Worm (Caenorhabditis elegans) whole organism, young adult: ENCODE data around the gene Y19D2B.1.
A peak's percentile ranks its signal among the peaks of the same experiment; 100 is the strongest.

ENCODE experiments used
- B0019.2 ChIP-seq: fragments of 200-800 bp; sonication (Bioruptor generic); conservative IDR thresholded peaks from 2 replicates; pipeline ENCODE4 v1.3.6; 2022; ENCODE audit warnings: missing genetic modification reagents, missing genetic modification characterization, missing compliant biosample characterization
- B0336.3 ChIP-seq: fragments of 200-800 bp; sonication (Bioruptor generic); IDR thresholded peaks from 2 replicates; pipeline ENCODE4 v1.3.6; 2022; ENCODE audit warnings: missing genetic modification characterization, missing compliant biosample characterization
- D2030.7 ChIP-seq: fragments of 200-800 bp; sonication (Bioruptor generic); IDR thresholded peaks from 2 replicates; pipeline ENCODE4 v1.3.6; 2022; ENCODE audit warnings: missing genetic modification reagents, missing genetic modification characterization, missing compliant biosample characterization
- F23B12.7 ChIP-seq: sonication (generic microtip); optimal IDR thresholded peaks from 2 replicates; lab custom pipeline; 2017; ENCODE audit warnings: missing genetic modification characterization, mild to moderate bottlenecking, missing compliant biosample characterization, antibody characterized with exemption, moderate library complexity; ENCODE audit not compliant: insufficient read depth
- F33H1.4 ChIP-seq: fragments of 200-800 bp; sonication (Bioruptor generic); IDR thresholded peaks from 2 replicates; pipeline ENCODE4 v1.3.6; 2022; ENCODE audit warnings: missing genetic modification reagents, missing genetic modification characterization, missing compliant biosample characterization
- F49E8.2 ChIP-seq: sonication (generic microtip); optimal IDR thresholded peaks from 3 replicates; lab custom pipeline; 2017; ENCODE audit warnings: missing genetic modification characterization, mild to moderate bottlenecking, missing compliant biosample characterization, antibody characterized with exemption, moderate library complexity; ENCODE audit not compliant: insufficient read depth
- F52B5.7 ChIP-seq: sonication (generic microtip); optimal IDR thresholded peaks from 2 replicates; lab custom pipeline; 2016; ENCODE audit warnings: mild to moderate bottlenecking, missing genetic modification characterization, missing compliant biosample characterization
- K12H6.12 ChIP-seq: fragments of 200-800 bp; sonication (Bioruptor generic); optimal IDR thresholded peaks from 2 replicates; lab custom pipeline; 2018; ENCODE audit warnings: mild to moderate bottlenecking, missing genetic modification characterization, missing compliant biosample characterization
- Y56A3A.18 ChIP-seq: fragments of 200-800 bp; sonication (Bioruptor generic); IDR thresholded peaks from 2 replicates; pipeline ENCODE4 v1.3.6; 2022; ENCODE audit warnings: missing genetic modification reagents, missing genetic modification characterization, missing compliant biosample characterization
- Y67H2A.10 ChIP-seq: fragments of 200-800 bp; sonication (Bioruptor generic); conservative IDR thresholded peaks from 2 replicates; pipeline ENCODE4 v1.3.6; 2022; ENCODE audit warnings: missing genetic modification reagents, missing genetic modification characterization, missing compliant biosample characterization
- ZK185.1 ChIP-seq: sonication (generic microtip); optimal IDR thresholded peaks from 2 replicates; lab custom pipeline; 2016; ENCODE audit warnings: mild to moderate bottlenecking, missing genetic modification characterization, missing compliant biosample characterization; ENCODE audit not compliant: poor library complexity, severe bottlenecking
- ama-1 ChIP-seq, 3 experiments: fragments of 150-350 bp in 1 of 3; sonication (generic microtip) in 2 of 3; optimal IDR thresholded peaks; 2 replicates each; lab custom pipeline; 2014 to 2018; ENCODE audit warnings: missing biosample characterization in 2 of 3, missing genetic modification characterization in 2 of 3, missing genetic modification reagents in 2 of 3
- attf-6 ChIP-seq: fragments of 200-800 bp; sonication (Bioruptor generic); IDR thresholded peaks from 2 replicates; pipeline ENCODE4 v1.3.6; 2022; ENCODE audit warnings: missing genetic modification reagents, missing genetic modification characterization, missing compliant biosample characterization
- bed-2 ChIP-seq: fragments of 200-800 bp; sonication (Bioruptor generic); IDR thresholded peaks from 2 replicates; pipeline ENCODE4 v1.3.6; 2022; ENCODE audit warnings: missing genetic modification reagents, missing genetic modification characterization, missing compliant biosample characterization
- ccch-3 ChIP-seq: fragments of 200-800 bp; sonication (Bioruptor generic); optimal IDR thresholded peaks from 2 replicates; lab custom pipeline; 2018; ENCODE audit warnings: mild to moderate bottlenecking, missing genetic modification characterization, missing compliant biosample characterization
- cebp-1 ChIP-seq, 2 experiments: fragments of 200-800 bp in 1 of 2; sonication (Bioruptor generic) in 1 of 2; sonication (generic microtip) in 1 of 2; IDR thresholded peaks in 1 of 2; optimal IDR thresholded peaks in 1 of 2; 2 replicates each; pipeline versions ENCODE4 v1.3.6 to Lab custom; 2017 to 2022; ENCODE audit warnings: missing compliant biosample characterization in 2 of 2, missing genetic modification characterization in 2 of 2, mild to moderate bottlenecking in 1 of 2, missing genetic modification reagents in 1 of 2, moderate library complexity in 1 of 2
- cebp-2 ChIP-seq: fragments of 200-800 bp; sonication (Bioruptor generic); IDR thresholded peaks from 2 replicates; pipeline ENCODE4 v1.3.6; 2022; ENCODE audit warnings: missing genetic modification characterization, missing compliant biosample characterization
- ceh-91 ChIP-seq: fragments of 200-800 bp; sonication (Bioruptor generic); IDR thresholded peaks from 2 replicates; pipeline ENCODE4 v1.3.6; 2022; ENCODE audit warnings: missing genetic modification reagents, missing genetic modification characterization, missing compliant biosample characterization
- chd-7 ChIP-seq: sonication (generic microtip); optimal IDR thresholded peaks from 2 replicates; lab custom pipeline; 2016; ENCODE audit warnings: mild to moderate bottlenecking, missing genetic modification characterization, moderate library complexity, missing compliant biosample characterization
- die-1 ChIP-seq: sonication (generic microtip); optimal IDR thresholded peaks from 2 replicates; lab custom pipeline; 2016; ENCODE audit warnings: missing genotype, mild to moderate bottlenecking, missing genetic modification characterization, missing compliant biosample characterization
- efl-1 ChIP-seq: fragments of 150-350 bp; optimal IDR thresholded peaks from 2 replicates; lab custom pipeline; 2014; ENCODE audit warnings: missing biosample characterization, missing genetic modification reagents, missing genetic modification characterization
- fkh-3 ChIP-seq: sonication (generic microtip); optimal IDR thresholded peaks from 2 replicates; lab custom pipeline; 2016; ENCODE audit warnings: mild to moderate bottlenecking, missing genetic modification characterization, missing compliant biosample characterization
- hlh-26 ChIP-seq: fragments of 200-800 bp; sonication (Bioruptor generic); conservative IDR thresholded peaks from 2 replicates; pipeline ENCODE4 v1.3.6; 2022; ENCODE audit warnings: missing genetic modification reagents, missing genetic modification characterization, missing compliant biosample characterization
- hsf-1 ChIP-seq: fragments of 200-800 bp; sonication (Bioruptor generic); IDR thresholded peaks from 2 replicates; pipeline ENCODE4 v1.3.6; 2022; ENCODE audit warnings: missing genetic modification reagents, missing genetic modification characterization, missing compliant biosample characterization
- let-526 ChIP-seq: fragments of 200-800 bp; sonication (Bioruptor generic); IDR thresholded peaks from 2 replicates; pipeline ENCODE4 v1.3.6; 2022; ENCODE audit warnings: missing genetic modification reagents, missing genetic modification characterization, missing compliant biosample characterization
- let-607 ChIP-seq, 2 experiments: fragments of 200-800 bp in 1 of 2; sonication (Bioruptor generic) in 1 of 2; sonication (generic microtip) in 1 of 2; optimal IDR thresholded peaks; 2 replicates each; lab custom pipeline; 2016 to 2018; ENCODE audit warnings: mild to moderate bottlenecking in 2 of 2, missing compliant biosample characterization in 2 of 2, missing genetic modification characterization in 2 of 2, moderate library complexity in 2 of 2, missing genotype in 1 of 2
- lin-26 ChIP-seq: fragments of 200-800 bp; sonication (Bioruptor generic); IDR thresholded peaks from 2 replicates; pipeline ENCODE4 v1.3.6; 2022; ENCODE audit warnings: missing genetic modification reagents, missing genetic modification characterization, missing compliant biosample characterization
- lin-54 ChIP-seq: fragments of 200-800 bp; sonication (Bioruptor generic); optimal IDR thresholded peaks from 2 replicates; lab custom pipeline; 2018; ENCODE audit warnings: mild to moderate bottlenecking, missing genetic modification characterization, missing compliant biosample characterization
- lir-1 ChIP-seq: fragments of 200-800 bp; sonication (Bioruptor generic); conservative IDR thresholded peaks from 2 replicates; pipeline ENCODE4 v1.3.6; 2022; ENCODE audit warnings: missing genetic modification reagents, missing genetic modification characterization, missing compliant biosample characterization
- lsl-1 ChIP-seq: fragments of 200-800 bp; sonication (Bioruptor generic); optimal IDR thresholded peaks from 2 replicates; lab custom pipeline; 2018; ENCODE audit warnings: mild to moderate bottlenecking, missing genetic modification characterization, moderate library complexity, missing compliant biosample characterization
- madf-3 ChIP-seq: fragments of 200-800 bp; sonication (Bioruptor generic); IDR thresholded peaks from 2 replicates; pipeline ENCODE4 v1.3.6; 2022; ENCODE audit warnings: missing genetic modification reagents, missing genetic modification characterization, missing compliant biosample characterization
- madf-6 ChIP-seq: fragments of 200-800 bp; sonication (Bioruptor generic); IDR thresholded peaks from 2 replicates; pipeline ENCODE4 v1.3.6; 2022; ENCODE audit warnings: missing genetic modification reagents, missing genetic modification characterization, missing compliant biosample characterization
- madf-8 ChIP-seq: fragments of 200-800 bp; sonication (Bioruptor generic); conservative IDR thresholded peaks from 2 replicates; pipeline ENCODE4 v1.3.6; 2022; ENCODE audit warnings: missing genetic modification reagents, missing genetic modification characterization, missing compliant biosample characterization
- mcd-1 ChIP-seq: fragments of 200-800 bp; sonication (Bioruptor generic); IDR thresholded peaks from 2 replicates; pipeline ENCODE4 v1.3.6; 2022; ENCODE audit warnings: missing genetic modification reagents, missing genetic modification characterization, missing compliant biosample characterization
- mel-28 ChIP-seq: sonication (generic microtip); optimal IDR thresholded peaks from 2 replicates; lab custom pipeline; 2016; ENCODE audit warnings: borderline replicate concordance, mild to moderate bottlenecking, missing genetic modification characterization, missing compliant biosample characterization
- mxl-1 ChIP-seq: sonication (generic microtip); optimal IDR thresholded peaks from 2 replicates; lab custom pipeline; 2016; ENCODE audit warnings: missing genetic modification characterization, missing compliant biosample characterization
- nfyb-1 ChIP-seq: fragments of 200-800 bp; sonication (Bioruptor generic); IDR thresholded peaks from 2 replicates; pipeline ENCODE4 v1.3.6; 2022; ENCODE audit warnings: missing genetic modification reagents, missing genetic modification characterization, missing compliant biosample characterization
- nhr-80 ChIP-seq: sonication (generic microtip); optimal IDR thresholded peaks from 2 replicates; lab custom pipeline; 2016; ENCODE audit warnings: missing genetic modification characterization, missing compliant biosample characterization
- nhr-90 ChIP-seq: sonication (generic microtip); optimal IDR thresholded peaks from 2 replicates; lab custom pipeline; 2016; ENCODE audit warnings: missing genotype, mild to moderate bottlenecking, missing genetic modification characterization, missing compliant biosample characterization
- pbrm-1 ChIP-seq: fragments of 200-800 bp; sonication (Bioruptor generic); IDR thresholded peaks from 2 replicates; pipeline ENCODE4 v1.3.6; 2022; ENCODE audit warnings: missing genetic modification reagents, missing genetic modification characterization, missing compliant biosample characterization
- rcor-1 ChIP-seq: fragments of 200-800 bp; sonication (Bioruptor generic); IDR thresholded peaks from 2 replicates; pipeline ENCODE4 v1.3.6; 2022; ENCODE audit warnings: missing genetic modification reagents, missing genetic modification characterization, missing compliant biosample characterization
- sea-2 ChIP-seq: fragments of 200-800 bp; sonication (Bioruptor generic); IDR thresholded peaks from 2 replicates; pipeline ENCODE4 v1.3.6; 2022; ENCODE audit warnings: missing genetic modification characterization, missing compliant biosample characterization
- sptf-2 ChIP-seq: fragments of 200-800 bp; sonication (Bioruptor generic); optimal IDR thresholded peaks from 2 replicates; lab custom pipeline; 2018; ENCODE audit warnings: mild to moderate bottlenecking, missing genetic modification characterization, missing compliant biosample characterization
- tbp1 ChIP-seq: fragments of 200-800 bp; sonication (Bioruptor generic); optimal IDR thresholded peaks from 2 replicates; lab custom pipeline; 2018; ENCODE audit warnings: mild to moderate bottlenecking, missing genetic modification characterization, missing compliant biosample characterization
- tbx-9 ChIP-seq: sonication (generic microtip); optimal IDR thresholded peaks from 2 replicates; lab custom pipeline; 2016; ENCODE audit warnings: borderline replicate concordance, missing genetic modification characterization, inconsistent platforms, missing compliant biosample characterization
- tlf-1 ChIP-seq: fragments of 200-800 bp; sonication (Bioruptor generic); optimal IDR thresholded peaks from 2 replicates; lab custom pipeline; 2018; ENCODE audit warnings: mild to moderate bottlenecking, missing genetic modification characterization, missing compliant biosample characterization
- xnd-1 ChIP-seq: sonication (generic microtip); optimal IDR thresholded peaks from 2 replicates; lab custom pipeline; 2016; ENCODE audit warnings: missing genotype, missing genetic modification reagents, missing genetic modification characterization, missing compliant biosample characterization
- ztf-25 ChIP-seq: fragments of 200-800 bp; sonication (Bioruptor generic); IDR thresholded peaks from 2 replicates; pipeline ENCODE4 v1.3.6; 2022; ENCODE audit warnings: missing genetic modification reagents, missing genetic modification characterization, missing compliant biosample characterization

Gene Y19D2B.1

ce11 chrII:10935336-10935735 is 12.6 kb upstream of the Y19D2B.1 start (continued):
- TF ChIP-seq lin-26 (GFP tag; lab: Robert Waterston, UW) (no peak), tlf-1 (GFP tag; lab: Kevin White, UChicago) (peak; percentile 63), chd-7 (no peak), tbx-9 (tag; lab: Kevin White, UChicago) (no peak), nfyb-1 (GFP tag; lab: Robert Waterston, UW) (peak; percentile 58; the same call in 1 of the 2 replicates), hsf-1 (peak; percentile 69), mxl-1 (tag; lab: Kevin White, UChicago) (no peak), bed-2 (GFP tag; lab: Robert Waterston, UW) (no peak), B0336.3 (no peak), tbp1 (GFP tag; lab: Kevin White, UChicago) (peak; percentile 41), fkh-3 (tag; lab: Kevin White, UChicago) (no peak), D2030.7 (GFP tag; lab: Robert Waterston, UW) (peak; percentile 90), F49E8.2 (tag; lab: Kevin White, UChicago) (peak; percentile 90), rcor-1 (GFP tag; lab: Robert Waterston, UW) (peak; percentile 71), mel-28 (tag; lab: Kevin White, UChicago) (no peak), attf-6 (GFP tag; lab: Robert Waterston, UW) (0 out of 2 replicates have a peak, but pooled peaks have one; percentile 31), F23B12.7 (tag; lab: Kevin White, UChicago) (no peak), xnd-1 (tag; lab: Kevin White, UChicago) (peak; percentile 92), lsl-1 (GFP tag; lab: Kevin White, UChicago) (peak; percentile 95), cebp-2 (GFP tag; lab: Robert Waterston, UW) (no peak), ZK185.1 (tag; lab: Kevin White, UChicago) (no peak), ccch-3 (no peak), let-607 (tag; optimal IDR thresholded peaks at IDR 0.05; lab: Kevin White, UChicago) (no peak), K12H6.12 (no peak), efl-1 (peak; percentile 56), ztf-25 (GFP tag; lab: Robert Waterston, UW) (no peak), madf-3 (GFP tag; lab: Robert Waterston, UW) (peak; percentile 82), pbrm-1 (GFP tag; lab: Robert Waterston, UW) (peak; percentile 75), let-526 (GFP tag; lab: Robert Waterston, UW) (no peak), sptf-2 (GFP tag; lab: Kevin White, UChicago) (no peak), hlh-26 (no peak), sea-2 (GFP tag; lab: Robert Waterston, UW) (no peak), Y67H2A.10 (GFP tag; lab: Robert Waterston, UW) (0 out of 2 replicates have a peak, but pooled peaks have one; percentile 22), B0019.2 (GFP tag; lab: Robert Waterston, UW) (peak; percentile 57; the same call in 1 of the 2 replicates), nhr-90 (no peak), mcd-1 (GFP tag; lab: Robert Waterston, UW) (peak; percentile 72), Y56A3A.18 (GFP tag; lab: Robert Waterston, UW) (no peak), madf-8 (GFP tag; lab: Robert Waterston, UW) (peak; percentile 89), ama-1 (optimal IDR thresholded peaks at IDR 0.05; lab: Kevin White, UChicago) (no peak), ama-1 (GFP tag; optimal IDR thresholded peaks at IDR 0.05; lab: Kevin White, UChicago) (no peak), die-1 (tag; lab: Kevin White, UChicago) (no peak), ceh-91 (GFP tag; lab: Robert Waterston, UW) (peak; percentile 92), madf-6 (GFP tag; lab: Robert Waterston, UW) (peak; percentile 97), F33H1.4 (GFP tag; lab: Robert Waterston, UW) (peak; percentile 97), lir-1 (GFP tag; lab: Robert Waterston, UW) (no peak), lin-54 (peak; percentile 69), nhr-80 (tag; lab: Kevin White, UChicago) (no peak), F52B5.7 (tag; lab: Kevin White, UChicago) (no peak), cebp-1 (GFP tag; IDR thresholded peaks at IDR 0.05; lab: Robert Waterston, UW) (no peak), cebp-1 (tag; optimal IDR thresholded peaks at IDR 0.05; lab: Kevin White, UChicago) (no peak)
